Worm (Caenorhabditis elegans): ENCODE measurements around the gene C43H6.6.

- TF ChIP-seq lin-13 (GFP tag; optimal IDR thresholded peaks at IDR 0.05) (no peak), madf-5 (GFP tag; IDR thresholded peaks at IDR 0.05) (no peak), F37D6.2 (tag; optimal IDR thresholded peaks at IDR 0.05) (no peak), zfp-2 (tag; optimal IDR thresholded peaks at IDR 0.05) (no peak), nhr-11 (tag; optimal IDR thresholded peaks at IDR 0.05) (no peak), jun-1 (tag; optimal IDR thresholded peaks at IDR 0.05) (no peak), ceh-82 (tag; optimal IDR thresholded peaks at IDR 0.05) (no peak)
Observed at ce11 chrX:2438857-2439256, 43.8 kb downstream of the C43H6.6 start, which contains the start of gene gid-2.

All from whole organism, L4 larva.